Fruit fly (Drosophila melanogaster) whole organism, embryonic: ENCODE measurements around the gene CG34001.

Experiments
- Abd-B ChIP-seq: fragments of 200-800 bp; sonication (Bioruptor generic); optimal IDR thresholded peaks from 2 replicates; lab custom pipeline; 2018; ENCODE audit warnings: missing biosample characterization, mild to moderate bottlenecking, missing genetic modification characterization, moderate library complexity
- B-H2 ChIP-seq: fragments of 200-800 bp; sonication (Bioruptor generic); optimal IDR thresholded peaks from 2 replicates; lab custom pipeline; 2018; ENCODE audit warnings: missing biosample characterization, mild to moderate bottlenecking, missing genetic modification characterization
- CG10321 ChIP-seq: fragments of 200-800 bp; sonication (Bioruptor generic); IDR thresholded peaks from 2 replicates; pipeline ENCODE4 v1.3.6; 2022; ENCODE audit warnings: missing biosample characterization, missing genetic modification characterization
- CG11456 ChIP-seq: fragments of 200-800 bp; sonication (Bioruptor generic); IDR thresholded peaks from 3 replicates; pipeline ENCODE4 v1.3.6; 2022; ENCODE audit warnings: missing biosample characterization, missing genetic modification characterization
- CG11695 ChIP-seq: fragments of 200-800 bp; sonication (Bioruptor generic); IDR thresholded peaks from 3 replicates; pipeline ENCODE4 v1.3.6; 2022; ENCODE audit warnings: missing biosample characterization, missing genetic modification characterization
- CG11696 ChIP-seq: fragments of 200-800 bp; sonication (Bioruptor generic); IDR thresholded peaks from 2 replicates; pipeline ENCODE4 v1.3.6; 2022; ENCODE audit warnings: missing biosample characterization, missing genetic modification characterization
- CG13424 ChIP-seq: fragments of 200-800 bp; sonication (Bioruptor generic); optimal IDR thresholded peaks from 2 replicates; lab custom pipeline; 2019; ENCODE audit warnings: missing biosample characterization, mild to moderate bottlenecking, missing genetic modification characterization, moderate library complexity
- CG18262 ChIP-seq: fragments of 200-800 bp; optimal IDR thresholded peaks from 3 replicates; lab custom pipeline; 2019; ENCODE audit warnings: missing biosample characterization, mild to moderate bottlenecking, missing genetic modification characterization, moderate library complexity
- CG32767 ChIP-seq: fragments of 200-800 bp; sonication (Bioruptor generic); IDR thresholded peaks from 2 replicates; pipeline ENCODE4 v1.3.6; 2022; ENCODE audit warnings: missing biosample characterization, missing genetic modification characterization
- CG32772 ChIP-seq: fragments of 200-800 bp; sonication (Bioruptor generic); IDR thresholded peaks from 2 replicates; pipeline ENCODE4 v1.3.6; 2022; ENCODE audit warnings: missing biosample characterization, missing genetic modification characterization
- CG34422 ChIP-seq: fragments of 200-800 bp; sonication (Bioruptor generic); IDR thresholded peaks from 3 replicates; pipeline ENCODE4 v1.3.6; 2022; ENCODE audit warnings: missing biosample characterization, missing genetic modification characterization
- CG3847 ChIP-seq: fragments of 200-800 bp; sonication (Bioruptor generic); IDR thresholded peaks from 2 replicates; pipeline ENCODE4 v1.3.6; 2022; ENCODE audit warnings: missing biosample characterization, missing genetic modification characterization
- CG4328 ChIP-seq: fragments of 200-800 bp; sonication (Bioruptor generic); optimal IDR thresholded peaks from 3 replicates; lab custom pipeline; 2017; ENCODE audit warnings: missing biosample characterization, missing genetic modification reagents, missing genetic modification characterization
- CG7271 ChIP-seq: fragments of 200-800 bp; sonication (Bioruptor generic); optimal IDR thresholded peaks from 2 replicates; lab custom pipeline; 2018; ENCODE audit warnings: missing biosample characterization, mild to moderate bottlenecking, missing genetic modification characterization, moderate library complexity
- CG7357 ChIP-seq: fragments of 200-800 bp; sonication (Bioruptor generic); IDR thresholded peaks from 3 replicates; pipeline ENCODE4 v1.3.6; 2022; ENCODE audit warnings: missing biosample characterization, missing genetic modification characterization
- CG7839 ChIP-seq: fragments of 200-800 bp; sonication (Bioruptor generic); optimal IDR thresholded peaks from 3 replicates; lab custom pipeline; 2018; ENCODE audit warnings: missing biosample characterization, mild to moderate bottlenecking, missing genetic modification characterization, moderate library complexity
- CG8089 ChIP-seq: fragments of 200-800 bp; sonication (Bioruptor generic); optimal IDR thresholded peaks from 3 replicates; lab custom pipeline; 2016; ENCODE audit warnings: missing biosample characterization, missing genetic modification characterization
- CTCF ChIP-seq: fragments of 200-800 bp; sonication (Bioruptor generic); optimal IDR thresholded peaks from 2 replicates; lab custom pipeline; 2017; ENCODE audit warnings: missing biosample characterization, mild to moderate bottlenecking, missing genetic modification characterization, moderate library complexity
- CkIIα-i1 ChIP-seq: fragments of 200-800 bp; sonication (Bioruptor generic); IDR thresholded peaks from 2 replicates; pipeline ENCODE4 v1.3.6; 2022; ENCODE audit warnings: missing biosample characterization, missing genetic modification characterization
- Dbx ChIP-seq: fragments of 200-800 bp; sonication (Bioruptor generic); IDR thresholded peaks from 3 replicates; pipeline ENCODE4 v1.3.6; 2022; ENCODE audit warnings: missing biosample characterization, missing genetic modification characterization
- Dip2 ChIP-seq: fragments of 200-800 bp; sonication (Bioruptor generic); IDR thresholded peaks from 2 replicates; pipeline ENCODE4 v1.3.6; 2022; ENCODE audit warnings: missing biosample characterization, missing genetic modification characterization
- Dref ChIP-seq: fragments of 200-800 bp; sonication (Bioruptor generic); IDR thresholded peaks from 2 replicates; pipeline ENCODE4 v1.3.6; 2022; ENCODE audit warnings: missing biosample characterization, missing genetic modification characterization
- Ets65A ChIP-seq: fragments of 200-800 bp; sonication (Bioruptor generic); peaks from one replicate; lab custom pipeline; 2016; ENCODE audit warnings: missing biosample characterization, missing genetic modification characterization
- Hey ChIP-seq: fragments of 200-800 bp; sonication (Bioruptor generic); optimal IDR thresholded peaks from 3 replicates; lab custom pipeline; 2018; ENCODE audit warnings: missing biosample characterization, mild to moderate bottlenecking, missing genetic modification characterization
- Jarid2 ChIP-seq: fragments of 200-800 bp; sonication (Bioruptor generic); optimal IDR thresholded peaks from 3 replicates; lab custom pipeline; 2017; ENCODE audit warnings: mild to moderate bottlenecking, missing biosample characterization, missing genetic modification reagents, missing genetic modification characterization
- Kr ChIP-seq: fragments of 200-800 bp; sonication (Bioruptor generic); optimal IDR thresholded peaks from 2 replicates; lab custom pipeline; 2017; ENCODE audit warnings: missing biosample characterization, mild to moderate bottlenecking, missing genetic modification characterization
- Oaz ChIP-seq: fragments of 200-800 bp; sonication (Bioruptor generic); IDR thresholded peaks from 2 replicates; pipeline ENCODE4 v1.3.6; 2022; ENCODE audit warnings: missing biosample characterization, missing genetic modification characterization
- PHDP ChIP-seq: fragments of 200-800 bp; sonication (Bioruptor generic); optimal IDR thresholded peaks from 3 replicates; lab custom pipeline; 2018; ENCODE audit warnings: missing biosample characterization, mild to moderate bottlenecking, missing genetic modification characterization, moderate library complexity
- Rx ChIP-seq: fragments of 200-800 bp; sonication (Bioruptor generic); IDR thresholded peaks from 2 replicates; pipeline ENCODE4 v1.3.6; 2022; ENCODE audit warnings: missing biosample characterization, missing genetic modification characterization
- Side ChIP-seq: fragments of 200-800 bp; sonication (Bioruptor generic); optimal IDR thresholded peaks from 2 replicates; lab custom pipeline; 2016; ENCODE audit warnings: missing biosample characterization, missing genetic modification characterization
- YL-1 ChIP-seq: fragments of 200-800 bp; sonication (Bioruptor generic); optimal IDR thresholded peaks from 3 replicates; lab custom pipeline; 2017; ENCODE audit warnings: missing biosample characterization, mild to moderate bottlenecking, missing genetic modification characterization
- al ChIP-seq: fragments of 200-800 bp; sonication (Bioruptor generic); IDR thresholded peaks from 2 replicates; pipeline ENCODE4 v1.3.6; 2022; ENCODE audit warnings: missing biosample characterization, missing genetic modification characterization
- btn ChIP-seq: fragments of 200-800 bp; sonication (Bioruptor generic); optimal IDR thresholded peaks from 2 replicates; lab custom pipeline; 2016; ENCODE audit warnings: missing biosample characterization, missing genetic modification characterization
- cato ChIP-seq: fragments of 200-800 bp; sonication (Bioruptor generic); optimal IDR thresholded peaks from 2 replicates; lab custom pipeline; 2016; ENCODE audit warnings: missing biosample characterization, missing genetic modification characterization, borderline replicate concordance
- fd64A ChIP-seq: fragments of 200-800 bp; sonication (Bioruptor generic); optimal IDR thresholded peaks from 3 replicates; lab custom pipeline; 2018; ENCODE audit warnings: missing biosample characterization, mild to moderate bottlenecking, missing genetic modification characterization
- fd96Cb ChIP-seq: fragments of 200-800 bp; sonication (Bioruptor generic); optimal IDR thresholded peaks from 2 replicates; lab custom pipeline; 2018; ENCODE audit warnings: missing biosample characterization, mild to moderate bottlenecking, missing genetic modification characterization, moderate library complexity
- gcm2 ChIP-seq: fragments of 200-800 bp; sonication (Bioruptor generic); optimal IDR thresholded peaks from 2 replicates; lab custom pipeline; 2016; ENCODE audit warnings: missing biosample characterization, missing genetic modification characterization
- gsb ChIP-seq: fragments of 200-800 bp; sonication (Bioruptor generic); IDR thresholded peaks from 2 replicates; pipeline ENCODE4 v1.3.6; 2022; ENCODE audit warnings: missing biosample characterization, missing genetic modification characterization
- hb ChIP-seq: fragments of 200-800 bp; sonication (Bioruptor generic); IDR thresholded peaks from 3 replicates; pipeline ENCODE4 v1.3.6; 2022; ENCODE audit warnings: missing biosample characterization, missing genetic modification characterization; ENCODE audit not compliant: partially characterized antibody
- jumu ChIP-seq: fragments of 200-800 bp; sonication (Bioruptor generic); optimal IDR thresholded peaks from 3 replicates; lab custom pipeline; 2016; ENCODE audit warnings: missing biosample characterization, missing genetic modification characterization
- lola ChIP-seq, 3 experiments: fragments of >200 bp in 2 of 3; fragments of 200-800 bp in 1 of 3; sonication (Bioruptor generic) in 1 of 3; optimal IDR thresholded peaks; 2 replicates each; lab custom pipeline; 2017 to 2019; ENCODE audit warnings: missing biosample characterization in 3 of 3, missing genetic modification characterization in 3 of 3, mild to moderate bottlenecking in 1 of 3, moderate library complexity in 1 of 3
- mirr ChIP-seq: fragments of 200-800 bp; sonication (Bioruptor generic); optimal IDR thresholded peaks from 3 replicates; lab custom pipeline; 2018; ENCODE audit warnings: missing biosample characterization, mild to moderate bottlenecking, missing genetic modification characterization
- pho ChIP-seq: fragments of 200-800 bp; sonication (Bioruptor generic); optimal IDR thresholded peaks from 2 replicates; lab custom pipeline; 2016; ENCODE audit warnings: missing biosample characterization, missing genetic modification characterization
- sd ChIP-seq: fragments of 200-800 bp; sonication (Bioruptor generic); optimal IDR thresholded peaks from 3 replicates; lab custom pipeline; 2018; ENCODE audit warnings: missing biosample characterization, mild to moderate bottlenecking, missing genetic modification characterization, moderate library complexity
- stwl ChIP-seq: fragments of 200-800 bp; sonication (Bioruptor generic); optimal IDR thresholded peaks from 3 replicates; lab custom pipeline; 2018; ENCODE audit warnings: missing biosample characterization, mild to moderate bottlenecking, missing genetic modification characterization, moderate library complexity
- toy ChIP-seq: fragments of 200-800 bp; sonication (Bioruptor generic); IDR thresholded peaks from 2 replicates; pipeline ENCODE4 v1.3.6; 2022; ENCODE audit warnings: missing biosample characterization, missing genetic modification characterization
- trem ChIP-seq: fragments of 200-800 bp; optimal IDR thresholded peaks from 3 replicates; lab custom pipeline; 2019; ENCODE audit warnings: missing biosample characterization, mild to moderate bottlenecking, missing genetic modification characterization, moderate library complexity
- unc-4 ChIP-seq: fragments of 200-800 bp; sonication (Bioruptor generic); IDR thresholded peaks from 2 replicates; pipeline ENCODE4 v1.3.6; 2022; ENCODE audit warnings: missing biosample characterization, missing genetic modification characterization; ENCODE audit not compliant: partially characterized antibody
- unpg ChIP-seq: fragments of 200-800 bp; sonication (Bioruptor generic); optimal IDR thresholded peaks from 3 replicates; lab custom pipeline; 2018; ENCODE audit warnings: missing biosample characterization, mild to moderate bottlenecking, missing genetic modification characterization, moderate library complexity
- wdn ChIP-seq: fragments of 200-800 bp; sonication (Bioruptor generic); IDR thresholded peaks from 2 replicates; pipeline ENCODE4 v1.3.6; 2022; ENCODE audit warnings: missing biosample characterization, missing genetic modification characterization

Gene CG34001

dm6 chr3L:10678545-10679067 is 47.7 kb downstream of the CG34001 start (continued):
- TF ChIP-seq Rx (GFP tag; lab: Robert Waterston, UW): peak; percentile 48; the same call in 1 of the 2 replicates
- TF ChIP-seq btn (GFP tag; lab: Kevin White, UChicago): peak; percentile 66
- peak in 1 of 3 experiments; percentile 95 for TF ChIP-seq lola (GFP tag; optimal IDR thresholded peaks at IDR 0.05; lab: Kevin White, UChicago)
- TF ChIP-seq CG18262: peak; percentile 99
- peak; percentile 92 for TF ChIP-seq CG32772 (GFP tag; lab: Robert Waterston, UW)
- TF ChIP-seq Abd-B (GFP tag; lab: Kevin White, UChicago): peak; percentile 94
- TF ChIP-seq pho (GFP tag; lab: Kevin White, UChicago): peak; percentile 92
- peak; percentile 91 for TF ChIP-seq Oaz
- peak; percentile 67 for TF ChIP-seq Hey
- TF ChIP-seq sd (tag; lab: Kevin White, UChicago): peak; percentile 91
- peak; percentile 93 for TF ChIP-seq fd96Cb (tag; lab: Kevin White, UChicago)
- no peak; the same call in 1 of the 2 replicates for TF ChIP-seq CG3847 (GFP tag; lab: Robert Waterston, UW)
- peak; percentile 98 for TF ChIP-seq Ets65A (GFP tag; lab: Kevin White, UChicago)
- no peak for TF ChIP-seq Kr (GFP tag; lab: Kevin White, UChicago)
- TF ChIP-seq al (GFP tag; lab: Robert Waterston, UW): peak; percentile 91
- peak; percentile 94 for TF ChIP-seq CG34422 (GFP tag; lab: Robert Waterston, UW)
- 0 out of 2 replicates have a peak, but pooled peaks have one; percentile 43 for TF ChIP-seq CkIIα-i1 (GFP tag; lab: Robert Waterston, UW)
- peak; percentile 71 for TF ChIP-seq CG10321 (GFP tag; lab: Robert Waterston, UW)
- TF ChIP-seq hb: no peak
- TF ChIP-seq PHDP (tag; lab: Kevin White, UChicago): peak; percentile 94
- TF ChIP-seq unpg (GFP tag; lab: Kevin White, UChicago): peak; percentile 96
- TF ChIP-seq mirr (GFP tag; lab: Kevin White, UChicago): peak; percentile 83
- TF ChIP-seq toy (GFP tag; lab: Robert Waterston, UW): peak; percentile 88
- TF ChIP-seq YL-1: peak; percentile 89
- peak; percentile 67 for TF ChIP-seq gcm2 (GFP tag; lab: Kevin White, UChicago)
- no peak for TF ChIP-seq Dref (GFP tag; lab: Robert Waterston, UW)
- TF ChIP-seq cato (GFP tag; lab: Kevin White, UChicago): peak; percentile 72
- peak; percentile 90 for TF ChIP-seq jumu
- no peak for TF ChIP-seq unc-4 (GFP tag; lab: Robert Waterston, UW)
- TF ChIP-seq wdn (GFP tag; lab: Robert Waterston, UW): peak; percentile 91
- no peak; the same call in 1 of the 2 replicates for TF ChIP-seq Dip2 (GFP tag; lab: Robert Waterston, UW)
- TF ChIP-seq gsb: peak; percentile 87
- peak; percentile 82 for TF ChIP-seq fd64A (GFP tag; lab: Kevin White, UChicago)
- TF ChIP-seq B-H2 (GFP tag; lab: Kevin White, UChicago): peak; percentile 84
- TF ChIP-seq Dbx (GFP tag; lab: Robert Waterston, UW): peak; percentile 91

dm6 chr3L:10679711-10680154 is 48.9 kb downstream of the CG34001 start:
- no peak for TF ChIP-seq CG8089
- TF ChIP-seq CG11456 (GFP tag; lab: Robert Waterston, UW): 0 out of 3 replicates have a peak, but pooled peaks have one; percentile 9
- TF ChIP-seq Side: no peak
- TF ChIP-seq stwl: no peak
- peak; percentile 40; the same call in 1 of the 3 replicates for TF ChIP-seq CG11695 (GFP tag; lab: Robert Waterston, UW)
- TF ChIP-seq CTCF (GFP tag; lab: Kevin White, UChicago): no peak
- TF ChIP-seq CG11696: peak; percentile 54; the same call in 1 of the 2 replicates
- TF ChIP-seq CG32767: peak; percentile 53; the same call in 1 of the 2 replicates
- TF ChIP-seq CG13424: peak; percentile 8
- no peak for TF ChIP-seq CG7271 (tag; lab: Kevin White, UChicago)
- peak; percentile 27 for TF ChIP-seq CG4328 (GFP tag; lab: Kevin White, UChicago)
- no peak for TF ChIP-seq trem (tag; lab: Kevin White, UChicago)
- no peak for TF ChIP-seq Jarid2
- TF ChIP-seq lola (GFP tag; optimal IDR thresholded peaks at IDR 0.05; lab: Kevin White, UChicago): no peak
- TF ChIP-seq Dbx (GFP tag; lab: Robert Waterston, UW): no peak
- TF ChIP-seq jumu: no peak
- no peak for TF ChIP-seq toy (GFP tag; lab: Robert Waterston, UW)
- TF ChIP-seq CG7357 (GFP tag; lab: Robert Waterston, UW): no peak
- peak; percentile 17 for TF ChIP-seq CG7839 (tag; lab: Kevin White, UChicago)
